Worm (Caenorhabditis elegans): ENCODE measurements around the gene sra-11.

DNA sequence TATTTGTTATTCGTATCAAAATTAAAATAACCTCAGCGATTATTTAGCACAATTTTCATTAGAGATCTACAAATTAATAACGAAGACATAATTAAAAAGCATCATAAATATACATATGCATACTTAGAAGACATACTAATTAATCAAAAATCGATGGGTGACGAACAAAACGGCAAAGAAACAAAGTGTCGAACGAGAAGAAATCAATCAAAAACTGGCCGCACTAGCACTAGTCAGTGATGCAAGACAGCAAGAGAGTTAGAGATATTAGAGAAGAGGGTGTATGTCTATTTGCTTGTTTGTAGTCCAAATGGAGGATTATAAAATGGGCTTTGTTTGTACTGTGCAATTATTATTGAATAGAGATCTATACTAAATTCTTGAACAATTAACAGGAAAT lies 36.7 kb upstream of the sra-11 start:
- no peak for TF ChIP-seq ref-1 (GFP tag; conservative IDR thresholded peaks at IDR 0.05)
- TF ChIP-seq ztf-29 (GFP tag; IDR thresholded peaks at IDR 0.05), result no peak
- no peak for TF ChIP-seq med-1 (GFP tag; optimal IDR thresholded peaks at IDR 0.05; ENCODE audit: insufficient read depth)
